Fruit fly (Drosophila melanogaster) whole organism, embryonic: ENCODE measurements around the gene retinin.

Experiments
- Bgb ChIP-seq: fragments of 200-800 bp; sonication (Bioruptor generic); IDR thresholded peaks from 2 replicates; pipeline ENCODE4 v1.3.6; 2022; ENCODE audit warnings: missing biosample characterization, missing genetic modification characterization; ENCODE audit not compliant: partially characterized antibody
- CG10366 ChIP-seq: fragments of 200-800 bp; sonication (Bioruptor generic); IDR thresholded peaks from 2 replicates; pipeline ENCODE4 v1.3.6; 2022; ENCODE audit warnings: missing biosample characterization, missing genetic modification characterization
- CG10431 ChIP-seq: fragments of 200-800 bp; sonication (Bioruptor generic); optimal IDR thresholded peaks from 3 replicates; lab custom pipeline; 2018; ENCODE audit warnings: missing biosample characterization, mild to moderate bottlenecking, missing genetic modification characterization
- CG10543 ChIP-seq: fragments of 200-800 bp; sonication (Bioruptor generic); optimal IDR thresholded peaks from 3 replicates; lab custom pipeline; 2017; ENCODE audit warnings: missing biosample characterization, mild to moderate bottlenecking, missing genetic modification characterization, moderate library complexity
- CG11456 ChIP-seq: fragments of 200-800 bp; sonication (Bioruptor generic); IDR thresholded peaks from 3 replicates; pipeline ENCODE4 v1.3.6; 2022; ENCODE audit warnings: missing biosample characterization, missing genetic modification characterization
- CG12071 ChIP-seq: fragments of 200-800 bp; sonication (Bioruptor generic); optimal IDR thresholded peaks from 3 replicates; lab custom pipeline; 2018; ENCODE audit warnings: missing biosample characterization, mild to moderate bottlenecking, missing genetic modification characterization
- CG12391 ChIP-seq: fragments of 200-800 bp; sonication (Bioruptor generic); optimal IDR thresholded peaks from 3 replicates; lab custom pipeline; 2018; ENCODE audit warnings: missing biosample characterization, mild to moderate bottlenecking, missing genetic modification characterization, moderate library complexity
- CG17829 ChIP-seq: fragments of 200-800 bp; optimal IDR thresholded peaks from 2 replicates; lab custom pipeline; 2019; ENCODE audit warnings: missing biosample characterization, mild to moderate bottlenecking, missing genetic modification characterization, moderate library complexity
- CG18764 ChIP-seq: fragments of 200-800 bp; sonication (Bioruptor generic); optimal IDR thresholded peaks from 3 replicates; lab custom pipeline; 2016; ENCODE audit warnings: missing biosample characterization, missing genetic modification characterization
- CG30431 ChIP-seq: fragments of 200-800 bp; sonication (Bioruptor generic); optimal IDR thresholded peaks from 2 replicates; lab custom pipeline; 2017; ENCODE audit warnings: missing biosample characterization, missing genetic modification characterization
- CG32532 ChIP-seq: fragments of 200-800 bp; sonication (Bioruptor generic); IDR thresholded peaks from 2 replicates; pipeline ENCODE4 v1.3.6; 2022; ENCODE audit warnings: missing biosample characterization, missing genetic modification characterization
- CG4328 ChIP-seq: fragments of 200-800 bp; sonication (Bioruptor generic); optimal IDR thresholded peaks from 3 replicates; lab custom pipeline; 2017; ENCODE audit warnings: missing biosample characterization, missing genetic modification reagents, missing genetic modification characterization
- CG4424 ChIP-seq: fragments of 200-800 bp; sonication (Bioruptor generic); optimal IDR thresholded peaks from 3 replicates; lab custom pipeline; 2016; ENCODE audit warnings: missing biosample characterization, missing genetic modification characterization
- CG6791 ChIP-seq: fragments of 200-800 bp; sonication (Bioruptor generic); IDR thresholded peaks from 3 replicates; pipeline ENCODE4 v1.3.6; 2022; ENCODE audit warnings: missing biosample characterization, missing genetic modification characterization; ENCODE audit not compliant: partially characterized antibody
- CG7556 ChIP-seq: fragments of 200-800 bp; sonication (Bioruptor generic); optimal IDR thresholded peaks from 2 replicates; lab custom pipeline; 2017; ENCODE audit warnings: missing biosample characterization, mild to moderate bottlenecking, missing genetic modification characterization
- CG8944 ChIP-seq: fragments of 200-800 bp; sonication (Bioruptor generic); optimal IDR thresholded peaks from 3 replicates; lab custom pipeline; 2016; ENCODE audit warnings: missing biosample characterization, missing genetic modification characterization
- Dbx ChIP-seq: fragments of 200-800 bp; sonication (Bioruptor generic); IDR thresholded peaks from 3 replicates; pipeline ENCODE4 v1.3.6; 2022; ENCODE audit warnings: missing biosample characterization, missing genetic modification characterization
- Deaf1 ChIP-seq: fragments of 200-800 bp; optimal IDR thresholded peaks from 3 replicates; lab custom pipeline; 2019; ENCODE audit warnings: missing biosample characterization, mild to moderate bottlenecking, missing genetic modification characterization, moderate library complexity
- Dfd ChIP-seq, 2 experiments: fragments of >200 bp; optimal IDR thresholded peaks; 2 replicates each; lab custom pipeline; 2017; ENCODE audit warnings: missing biosample characterization in 2 of 2, missing genetic modification characterization in 2 of 2
- E2f1 ChIP-seq: fragments of 200-800 bp; sonication (Bioruptor generic); IDR thresholded peaks from 2 replicates; pipeline ENCODE4 v1.3.6; 2022; ENCODE audit warnings: missing biosample characterization, missing genetic modification characterization
- Fer3 ChIP-seq: fragments of 200-800 bp; sonication (Bioruptor generic); optimal IDR thresholded peaks from 2 replicates; lab custom pipeline; 2018; ENCODE audit warnings: missing biosample characterization, mild to moderate bottlenecking, missing genetic modification characterization, moderate library complexity
- GATAe ChIP-seq: fragments of 200-800 bp; sonication (Bioruptor generic); conservative IDR thresholded peaks from 2 replicates; pipeline ENCODE4 v1.3.6; 2022; ENCODE audit warnings: missing biosample characterization, missing genetic modification characterization
- Gug ChIP-seq: fragments of 200-800 bp; sonication (Bioruptor generic); IDR thresholded peaks from 4 replicates; pipeline ENCODE4 v1.3.6; 2022; ENCODE audit warnings: missing biosample characterization, missing genetic modification characterization
- HHEX ChIP-seq: fragments of 200-800 bp; sonication (Bioruptor generic); optimal IDR thresholded peaks from 3 replicates; lab custom pipeline; 2017; ENCODE audit warnings: missing biosample characterization, mild to moderate bottlenecking, missing genetic modification characterization, missing genetic modification reagents
- HLHmδ ChIP-seq: fragments of 200-800 bp; sonication (Bioruptor generic); optimal IDR thresholded peaks from 2 replicates; lab custom pipeline; 2018; ENCODE audit warnings: missing biosample characterization, mild to moderate bottlenecking, missing genetic modification characterization, moderate library complexity
- Hand ChIP-seq: fragments of 200-800 bp; sonication (Bioruptor generic); optimal IDR thresholded peaks from 2 replicates; lab custom pipeline; 2017; ENCODE audit warnings: mild to moderate bottlenecking, missing biosample characterization, missing genetic modification reagents, missing genetic modification characterization
- Hr51 ChIP-seq, 2 experiments: fragments of 200-800 bp; sonication (Bioruptor generic); optimal IDR thresholded peaks; 2 replicates in 1 of 2; 3 replicates in 1 of 2; lab custom pipeline; 2016 to 2018; ENCODE audit warnings: missing biosample characterization in 2 of 2, missing genetic modification characterization in 2 of 2, mild to moderate bottlenecking in 1 of 2, moderate library complexity in 1 of 2
- Hr78 ChIP-seq, 2 experiments: fragments of 200-800 bp in 1 of 2; fragments of >200 bp in 1 of 2; sonication (Bioruptor generic) in 1 of 2; optimal IDR thresholded peaks; 2 replicates each; lab custom pipeline; 2017 to 2019; ENCODE audit warnings: missing biosample characterization in 2 of 2, missing genetic modification characterization in 2 of 2, mild to moderate bottlenecking in 1 of 2, moderate library complexity in 1 of 2
- Jarid2 ChIP-seq: fragments of 200-800 bp; sonication (Bioruptor generic); optimal IDR thresholded peaks from 3 replicates; lab custom pipeline; 2017; ENCODE audit warnings: mild to moderate bottlenecking, missing biosample characterization, missing genetic modification reagents, missing genetic modification characterization
- Kr ChIP-seq: fragments of 200-800 bp; sonication (Bioruptor generic); optimal IDR thresholded peaks from 2 replicates; lab custom pipeline; 2017; ENCODE audit warnings: missing biosample characterization, mild to moderate bottlenecking, missing genetic modification characterization
- Meics ChIP-seq: fragments of 200-800 bp; sonication (Bioruptor generic); optimal IDR thresholded peaks from 2 replicates; lab custom pipeline; 2017; ENCODE audit warnings: missing biosample characterization, mild to moderate bottlenecking, missing genetic modification characterization
- NK7.1 ChIP-seq: fragments of 200-800 bp; sonication (Bioruptor generic); optimal IDR thresholded peaks from 3 replicates; lab custom pipeline; 2016; ENCODE audit warnings: missing biosample characterization, missing genetic modification characterization
- Ravus ChIP-seq: fragments of 200-800 bp; sonication (Bioruptor generic); IDR thresholded peaks from 2 replicates; pipeline ENCODE4 v1.3.6; 2022; ENCODE audit warnings: missing biosample characterization, missing genetic modification characterization
- Six4 ChIP-seq: fragments of 200-800 bp; sonication (Bioruptor generic); optimal IDR thresholded peaks from 2 replicates; lab custom pipeline; 2016; ENCODE audit warnings: missing biosample characterization, missing genetic modification characterization
- Sox102F ChIP-seq: fragments of 200-800 bp; sonication (Bioruptor generic); optimal IDR thresholded peaks from 2 replicates; lab custom pipeline; 2018; ENCODE audit warnings: missing biosample characterization, mild to moderate bottlenecking, missing genetic modification characterization, moderate library complexity
- Xbp1 ChIP-seq: fragments of 200-800 bp; sonication (Bioruptor generic); optimal IDR thresholded peaks from 3 replicates; lab custom pipeline; 2016; ENCODE audit warnings: missing biosample characterization, mild to moderate bottlenecking, missing genetic modification characterization
- ap ChIP-seq: fragments of 200-800 bp; sonication (Bioruptor generic); IDR thresholded peaks from 2 replicates; pipeline ENCODE4 v1.3.6; 2022; ENCODE audit warnings: missing biosample characterization, missing genetic modification characterization
- disco-r ChIP-seq: fragments of 200-800 bp; sonication (Bioruptor generic); optimal IDR thresholded peaks from 2 replicates; lab custom pipeline; 2016; ENCODE audit warnings: missing biosample characterization, missing genetic modification characterization
- ewg ChIP-seq: fragments of 200-800 bp; sonication (Bioruptor generic); optimal IDR thresholded peaks from 3 replicates; lab custom pipeline; 2017; ENCODE audit warnings: mild to moderate bottlenecking, missing biosample characterization, missing genetic modification reagents, missing genetic modification characterization
- fd64A ChIP-seq: fragments of 200-800 bp; sonication (Bioruptor generic); optimal IDR thresholded peaks from 3 replicates; lab custom pipeline; 2018; ENCODE audit warnings: missing biosample characterization, mild to moderate bottlenecking, missing genetic modification characterization
- gcm ChIP-seq: fragments of 200-800 bp; sonication (Bioruptor generic); optimal IDR thresholded peaks from 2 replicates; lab custom pipeline; 2019; ENCODE audit warnings: missing biosample characterization, mild to moderate bottlenecking, missing genetic modification characterization, moderate library complexity
- h ChIP-seq: fragments of >200 bp; optimal IDR thresholded peaks from 2 replicates; lab custom pipeline; 2017
- hkb ChIP-seq, 2 experiments: fragments of 200-800 bp in 1 of 2; fragments of >200 bp in 1 of 2; sonication (Bioruptor generic) in 1 of 2; IDR thresholded peaks in 1 of 2; optimal IDR thresholded peaks in 1 of 2; 2 replicates each; pipeline versions ENCODE4 v1.3.6 to Lab custom; 2017 to 2022; ENCODE audit warnings: missing biosample characterization in 1 of 2, missing genetic modification characterization in 1 of 2
- lmd ChIP-seq: fragments of 200-800 bp; sonication (Bioruptor generic); IDR thresholded peaks from 2 replicates; pipeline ENCODE4 v1.3.6; 2022; ENCODE audit warnings: missing biosample characterization, missing genetic modification characterization
- pum ChIP-seq: fragments of 200-800 bp; sonication (Bioruptor generic); optimal IDR thresholded peaks from 2 replicates; lab custom pipeline; 2016; ENCODE audit warnings: missing biosample characterization, missing genetic modification characterization
- sc ChIP-seq, 3 experiments: fragments of >200 bp in 2 of 3; fragments of 200-800 bp in 1 of 3; sonication (Bioruptor generic) in 1 of 3; optimal IDR thresholded peaks; 2 replicates in 2 of 3; 3 replicates in 1 of 3; lab custom pipeline; 2017; ENCODE audit warnings: mild to moderate bottlenecking in 1 of 3, missing biosample characterization in 1 of 3, missing genetic modification characterization in 1 of 3, missing genetic modification reagents in 1 of 3
- seq ChIP-seq: fragments of 200-800 bp; sonication (Bioruptor generic); IDR thresholded peaks from 2 replicates; pipeline ENCODE4 v1.3.6; 2022; ENCODE audit warnings: missing biosample characterization, missing genetic modification characterization
- tll ChIP-seq, 2 experiments: fragments of 200-800 bp in 1 of 2; fragments of >200 bp in 1 of 2; sonication (Bioruptor generic) in 1 of 2; optimal IDR thresholded peaks; 2 replicates each; lab custom pipeline; 2017 to 2019; ENCODE audit warnings: missing biosample characterization in 2 of 2, missing genetic modification characterization in 2 of 2, mild to moderate bottlenecking in 1 of 2, moderate library complexity in 1 of 2
- tx ChIP-seq: fragments of 200-800 bp; sonication (Bioruptor generic); optimal IDR thresholded peaks from 2 replicates; lab custom pipeline; 2016; ENCODE audit warnings: missing biosample characterization, missing genetic modification characterization

The retinin gene

dm6 chr3L:16359219-16359748 is 27.6 kb downstream of the retinin start, which contains the start of gene ringer (continued):
- TF ChIP-seq hkb (optimal IDR thresholded peaks at IDR 0.05; lab: Kevin White, UChicago) (no peak), hkb (GFP tag; IDR thresholded peaks at IDR 0.05; lab: Robert Waterston, UW) (no peak), Xbp1 (GFP tag; lab: Kevin White, UChicago) (no peak), CG6791 (no peak), gcm (GFP tag; lab: Kevin White, UChicago) (no peak), Dbx (GFP tag; lab: Robert Waterston, UW) (0 out of 3 replicates have a peak, but pooled peaks have one; percentile 31), CG12391 (tag; lab: Kevin White, UChicago) (no peak), Ravus (GFP tag; lab: Robert Waterston, UW) (no peak), CG32532 (GFP tag; lab: Robert Waterston, UW) (peak; percentile 34; the same call in 1 of the 2 replicates), CG11456 (GFP tag; lab: Robert Waterston, UW) (no peak), CG4424 (no peak), CG10431 (GFP tag; lab: Kevin White, UChicago) (no peak), Sox102F (GFP tag; lab: Kevin White, UChicago) (no peak), Hand (GFP tag; lab: Kevin White, UChicago) (no peak), CG30431 (GFP tag; lab: Kevin White, UChicago) (no peak), Bgb (GFP tag; lab: Robert Waterston, UW) (peak; percentile 21; the same call in 1 of the 2 replicates), CG12071 (GFP tag; lab: Kevin White, UChicago) (peak; percentile 0), CG10543 (GFP tag; lab: Kevin White, UChicago) (peak; percentile 9), ewg (no peak), HHEX (GFP tag; lab: Kevin White, UChicago) (peak; percentile 34), CG10366 (GFP tag; lab: Robert Waterston, UW) (no peak), pum (GFP tag; lab: Kevin White, UChicago) (no peak), CG8944 (GFP tag; lab: Kevin White, UChicago) (no peak), Six4 (no peak), tx (GFP tag; lab: Kevin White, UChicago) (no peak), HLHmδ (GFP tag; lab: Kevin White, UChicago) (no peak), E2f1 (GFP tag; lab: Robert Waterston, UW) (no peak), fd64A (GFP tag; lab: Kevin White, UChicago) (no peak), disco-r (GFP tag; lab: Kevin White, UChicago) (no peak), Gug (GFP tag; lab: Robert Waterston, UW) (no peak), NK7.1 (GFP tag; lab: Kevin White, UChicago) (no peak), CG4328 (GFP tag; lab: Kevin White, UChicago) (no peak), CG17829 (tag; lab: Kevin White, UChicago) (no peak), Hr78 (GFP tag; optimal IDR thresholded peaks at IDR 0.05; lab: Kevin White, UChicago) (no peak), lmd (no peak), Kr (GFP tag; lab: Kevin White, UChicago) (no peak), ap (GFP tag; lab: Robert Waterston, UW) (no peak), CG18764 (GFP tag; lab: Kevin White, UChicago) (no peak), Hr51 (GFP tag; optimal IDR thresholded peaks at IDR 0.05; lab: Kevin White, UChicago) (no peak), Fer3 (tag; lab: Kevin White, UChicago) (peak; percentile 6), h (lab: Kevin White, UChicago) (no peak), GATAe (GFP tag; lab: Robert Waterston, UW) (no peak), Jarid2 (GFP tag; lab: Kevin White, UChicago) (peak; percentile 29), Meics (GFP tag; lab: Kevin White, UChicago) (peak; percentile 33), Dfd (GFP tag; optimal IDR thresholded peaks at IDR 0.05; lab: Kevin White, UChicago) (no peak), Deaf1 (peak; percentile 65), tll (GFP tag; optimal IDR thresholded peaks at IDR 0.05; lab: Kevin White, UChicago) (no peak), sc (optimal IDR thresholded peaks at IDR 0.05; lab: Kevin White, UChicago) (no peak), sc (GFP tag; optimal IDR thresholded peaks at IDR 0.05; lab: Kevin White, UChicago) (no peak), CG7556 (GFP tag; lab: Kevin White, UChicago) (no peak), seq (GFP tag; lab: Robert Waterston, UW) (no peak)
